Fruit fly (Drosophila melanogaster) whole organism, embryonic: ENCODE measurements around the gene Usp5.

Experiments
- Bgb ChIP-seq: fragments of 200-800 bp; sonication (Bioruptor generic); IDR thresholded peaks from 2 replicates; pipeline ENCODE4 v1.3.6; 2022; ENCODE audit warnings: missing biosample characterization, missing genetic modification characterization; ENCODE audit not compliant: partially characterized antibody
- CG10147 ChIP-seq: fragments of 200-800 bp; sonication (Bioruptor generic); optimal IDR thresholded peaks from 2 replicates; lab custom pipeline; 2019; ENCODE audit warnings: missing biosample characterization, mild to moderate bottlenecking, missing genetic modification characterization, moderate library complexity
- CG10274 ChIP-seq: fragments of 200-800 bp; sonication (Bioruptor generic); optimal IDR thresholded peaks from 3 replicates; lab custom pipeline; 2017; ENCODE audit warnings: missing biosample characterization, mild to moderate bottlenecking, missing genetic modification characterization
- CG10321 ChIP-seq: fragments of 200-800 bp; sonication (Bioruptor generic); IDR thresholded peaks from 2 replicates; pipeline ENCODE4 v1.3.6; 2022; ENCODE audit warnings: missing biosample characterization, missing genetic modification characterization
- CG10366 ChIP-seq: fragments of 200-800 bp; sonication (Bioruptor generic); IDR thresholded peaks from 2 replicates; pipeline ENCODE4 v1.3.6; 2022; ENCODE audit warnings: missing biosample characterization, missing genetic modification characterization
- CG12219 ChIP-seq: fragments of 200-800 bp; sonication (Bioruptor generic); optimal IDR thresholded peaks from 3 replicates; lab custom pipeline; 2018; ENCODE audit warnings: missing biosample characterization, mild to moderate bottlenecking, missing genetic modification characterization
- CG14710 ChIP-seq: fragments of 200-800 bp; sonication (Bioruptor generic); optimal IDR thresholded peaks from 3 replicates; lab custom pipeline; 2019; ENCODE audit warnings: missing biosample characterization, mild to moderate bottlenecking, missing genetic modification characterization, moderate library complexity
- CG15011 ChIP-seq: fragments of 200-800 bp; sonication (Bioruptor generic); optimal IDR thresholded peaks from 3 replicates; lab custom pipeline; 2018; ENCODE audit warnings: missing biosample characterization, mild to moderate bottlenecking, missing genetic modification characterization
- CG1603 ChIP-seq: fragments of 200-800 bp; sonication (Bioruptor generic); optimal IDR thresholded peaks from 2 replicates; lab custom pipeline; 2019; ENCODE audit warnings: missing biosample characterization, mild to moderate bottlenecking, missing genetic modification characterization, moderate library complexity
- CG17612 ChIP-seq: fragments of 200-800 bp; sonication (Bioruptor generic); IDR thresholded peaks from 2 replicates; pipeline ENCODE4 v1.3.6; 2022; ENCODE audit warnings: missing biosample characterization, missing genetic modification characterization
- CG31224 ChIP-seq: fragments of 200-800 bp; sonication (Bioruptor generic); IDR thresholded peaks from 2 replicates; pipeline ENCODE4 v1.3.6; 2022; ENCODE audit warnings: missing biosample characterization, missing genetic modification characterization
- CG3281 ChIP-seq: fragments of 200-800 bp; sonication (Bioruptor generic); optimal IDR thresholded peaks from 3 replicates; lab custom pipeline; 2017; ENCODE audit warnings: missing biosample characterization, mild to moderate bottlenecking, missing genetic modification characterization
- CG3726 ChIP-seq: fragments of 200-800 bp; sonication (Bioruptor generic); IDR thresholded peaks from 3 replicates; pipeline ENCODE4, ENCODE4 v1.3.6; 2022; ENCODE audit warnings: missing biosample characterization, missing genetic modification characterization
- CG42726 ChIP-seq: fragments of 200-800 bp; sonication (Bioruptor generic); IDR thresholded peaks from 2 replicates; pipeline ENCODE4 v1.3.6; 2022; ENCODE audit warnings: missing biosample characterization, missing genetic modification characterization; ENCODE audit not compliant: partially characterized antibody
- CG4360 ChIP-seq: fragments of 200-800 bp; sonication (Bioruptor generic); IDR thresholded peaks from 2 replicates; pipeline ENCODE4 v1.3.6; 2022; ENCODE audit warnings: missing biosample characterization, missing genetic modification characterization
- CG6765 ChIP-seq: fragments of 200-800 bp; sonication (Bioruptor generic); optimal IDR thresholded peaks from 3 replicates; lab custom pipeline; 2017; ENCODE audit warnings: missing biosample characterization, mild to moderate bottlenecking, missing genetic modification characterization
- CG6791 ChIP-seq: fragments of 200-800 bp; sonication (Bioruptor generic); IDR thresholded peaks from 3 replicates; pipeline ENCODE4 v1.3.6; 2022; ENCODE audit warnings: missing biosample characterization, missing genetic modification characterization; ENCODE audit not compliant: partially characterized antibody
- CG7357 ChIP-seq: fragments of 200-800 bp; sonication (Bioruptor generic); IDR thresholded peaks from 3 replicates; pipeline ENCODE4 v1.3.6; 2022; ENCODE audit warnings: missing biosample characterization, missing genetic modification characterization
- CG8944 ChIP-seq: fragments of 200-800 bp; sonication (Bioruptor generic); optimal IDR thresholded peaks from 3 replicates; lab custom pipeline; 2016; ENCODE audit warnings: missing biosample characterization, missing genetic modification characterization
- Dad ChIP-seq: fragments of 200-800 bp; sonication (Bioruptor generic); optimal IDR thresholded peaks from 3 replicates; lab custom pipeline; 2016; ENCODE audit warnings: missing biosample characterization, missing genetic modification characterization
- Dp ChIP-seq: fragments of 200-800 bp; sonication (Bioruptor generic); optimal IDR thresholded peaks from 2 replicates; lab custom pipeline; 2018; ENCODE audit warnings: missing biosample characterization, mild to moderate bottlenecking, missing genetic modification characterization, moderate library complexity
- Gug ChIP-seq: fragments of 200-800 bp; sonication (Bioruptor generic); IDR thresholded peaks from 4 replicates; pipeline ENCODE4 v1.3.6; 2022; ENCODE audit warnings: missing biosample characterization, missing genetic modification characterization
- Hey ChIP-seq: fragments of 200-800 bp; sonication (Bioruptor generic); optimal IDR thresholded peaks from 3 replicates; lab custom pipeline; 2018; ENCODE audit warnings: missing biosample characterization, mild to moderate bottlenecking, missing genetic modification characterization
- Kr ChIP-seq: fragments of 200-800 bp; sonication (Bioruptor generic); optimal IDR thresholded peaks from 2 replicates; lab custom pipeline; 2017; ENCODE audit warnings: missing biosample characterization, mild to moderate bottlenecking, missing genetic modification characterization
- MTF-1 ChIP-seq: fragments of 200-800 bp; sonication (Bioruptor generic); optimal IDR thresholded peaks from 2 replicates; lab custom pipeline; 2018; ENCODE audit warnings: missing biosample characterization, mild to moderate bottlenecking, missing genetic modification characterization, borderline replicate concordance
- Myb ChIP-seq: fragments of 200-800 bp; sonication (Bioruptor generic); optimal IDR thresholded peaks from 2 replicates; lab custom pipeline; 2016; ENCODE audit warnings: missing biosample characterization, missing genetic modification characterization
- Sry-β ChIP-seq: fragments of 200-800 bp; sonication (Bioruptor generic); optimal IDR thresholded peaks from 2 replicates; lab custom pipeline; 2018; ENCODE audit warnings: missing biosample characterization, mild to moderate bottlenecking, missing genetic modification characterization, moderate library complexity
- Sry-δ ChIP-seq: fragments of 200-800 bp; sonication (Bioruptor generic); optimal IDR thresholded peaks from 2 replicates; lab custom pipeline; 2016; ENCODE audit warnings: missing biosample characterization, missing genetic modification characterization
- al ChIP-seq: fragments of 200-800 bp; sonication (Bioruptor generic); IDR thresholded peaks from 2 replicates; pipeline ENCODE4 v1.3.6; 2022; ENCODE audit warnings: missing biosample characterization, missing genetic modification characterization
- ato ChIP-seq: fragments of 200-800 bp; sonication (Bioruptor generic); IDR thresholded peaks from 2 replicates; pipeline ENCODE4 v1.3.6; 2022; ENCODE audit warnings: missing biosample characterization, missing genetic modification characterization; ENCODE audit not compliant: partially characterized antibody
- bcd ChIP-seq: fragments of 200-800 bp; sonication (Bioruptor generic); optimal IDR thresholded peaks from 2 replicates; lab custom pipeline; 2017; ENCODE audit warnings: missing biosample characterization, mild to moderate bottlenecking, missing genetic modification characterization
- dmrt99B ChIP-seq: fragments of 200-800 bp; sonication (Bioruptor generic); optimal IDR thresholded peaks from 2 replicates; lab custom pipeline; 2018; ENCODE audit warnings: missing biosample characterization, mild to moderate bottlenecking, missing genetic modification characterization, moderate library complexity
- gce ChIP-seq: fragments of 200-800 bp; sonication (Bioruptor generic); IDR thresholded peaks from 3 replicates; pipeline ENCODE4 v1.3.6; 2022; ENCODE audit warnings: missing biosample characterization, missing genetic modification characterization
- gsb-n ChIP-seq: fragments of 200-800 bp; sonication (Bioruptor generic); optimal IDR thresholded peaks from 3 replicates; lab custom pipeline; 2018; ENCODE audit warnings: missing biosample characterization, mild to moderate bottlenecking, missing genetic modification characterization
- ham ChIP-seq: fragments of 200-800 bp; sonication (Bioruptor generic); IDR thresholded peaks from 2 replicates; pipeline ENCODE4 v1.3.6; 2022; ENCODE audit warnings: missing biosample characterization, missing genetic modification characterization
- hb ChIP-seq: fragments of 200-800 bp; sonication (Bioruptor generic); IDR thresholded peaks from 3 replicates; pipeline ENCODE4 v1.3.6; 2022; ENCODE audit warnings: missing biosample characterization, missing genetic modification characterization; ENCODE audit not compliant: partially characterized antibody
- hkb ChIP-seq, 2 experiments: fragments of 200-800 bp in 1 of 2; fragments of >200 bp in 1 of 2; sonication (Bioruptor generic) in 1 of 2; IDR thresholded peaks in 1 of 2; optimal IDR thresholded peaks in 1 of 2; 2 replicates each; pipeline versions ENCODE4 v1.3.6 to Lab custom; 2017 to 2022; ENCODE audit warnings: missing biosample characterization in 1 of 2, missing genetic modification characterization in 1 of 2
- ind ChIP-seq: fragments of 200-800 bp; sonication (Bioruptor generic); optimal IDR thresholded peaks from 3 replicates; lab custom pipeline; 2016; ENCODE audit warnings: missing biosample characterization, missing genetic modification characterization
- insv ChIP-seq, 2 experiments: fragments of 200-800 bp; sonication (Bioruptor generic); optimal IDR thresholded peaks; 3 replicates each; lab custom pipeline; 2016 to 2018; ENCODE audit warnings: missing biosample characterization in 2 of 2, missing genetic modification characterization in 2 of 2
- inv ChIP-seq: fragments of 200-800 bp; sonication (Bioruptor generic); IDR thresholded peaks from 2 replicates; pipeline ENCODE4 v1.3.6; 2022; ENCODE audit warnings: missing biosample characterization, missing genetic modification characterization; ENCODE audit not compliant: partially characterized antibody
- kah ChIP-seq: fragments of 200-800 bp; sonication (Bioruptor generic); optimal IDR thresholded peaks from 2 replicates; lab custom pipeline; 2018; ENCODE audit warnings: missing biosample characterization, mild to moderate bottlenecking, missing genetic modification characterization
- klu ChIP-seq: fragments of 200-800 bp; sonication (Bioruptor generic); IDR thresholded peaks from 2 replicates; pipeline ENCODE4 v1.3.6; 2022; ENCODE audit warnings: missing biosample characterization, missing genetic modification characterization
- nerfin-2 ChIP-seq: fragments of 200-800 bp; sonication (Bioruptor generic); IDR thresholded peaks from 2 replicates; pipeline ENCODE4 v1.3.6; 2022; ENCODE audit warnings: missing biosample characterization, missing genetic modification characterization; ENCODE audit not compliant: partially characterized antibody
- odd ChIP-seq: fragments of 200-800 bp; sonication (Bioruptor generic); optimal IDR thresholded peaks from 2 replicates; lab custom pipeline; 2017; ENCODE audit warnings: missing biosample characterization, mild to moderate bottlenecking, missing genetic modification characterization
- phol ChIP-seq: fragments of 200-800 bp; sonication (Bioruptor generic); optimal IDR thresholded peaks from 3 replicates; lab custom pipeline; 2018; ENCODE audit warnings: missing biosample characterization, mild to moderate bottlenecking, missing genetic modification characterization, moderate library complexity
- pzg ChIP-seq: fragments of 200-800 bp; sonication (Bioruptor generic); optimal IDR thresholded peaks from 3 replicates; lab custom pipeline; 2018; ENCODE audit warnings: missing biosample characterization, mild to moderate bottlenecking, missing genetic modification characterization, moderate library complexity
- sna ChIP-seq: fragments of 200-800 bp; sonication (Bioruptor generic); IDR thresholded peaks from 2 replicates; pipeline ENCODE4 v1.3.6; 2022; ENCODE audit warnings: missing biosample characterization, missing genetic modification characterization; ENCODE audit not compliant: partially characterized antibody
- ttk ChIP-seq: fragments of 200-800 bp; sonication (Bioruptor generic); IDR thresholded peaks from 2 replicates; pipeline ENCODE4 v2.1.2; 2022; ENCODE audit warnings: missing biosample characterization, missing genetic modification characterization
- wdn ChIP-seq: fragments of 200-800 bp; sonication (Bioruptor generic); IDR thresholded peaks from 2 replicates; pipeline ENCODE4 v1.3.6; 2022; ENCODE audit warnings: missing biosample characterization, missing genetic modification characterization

The Usp5 gene

DNA sequence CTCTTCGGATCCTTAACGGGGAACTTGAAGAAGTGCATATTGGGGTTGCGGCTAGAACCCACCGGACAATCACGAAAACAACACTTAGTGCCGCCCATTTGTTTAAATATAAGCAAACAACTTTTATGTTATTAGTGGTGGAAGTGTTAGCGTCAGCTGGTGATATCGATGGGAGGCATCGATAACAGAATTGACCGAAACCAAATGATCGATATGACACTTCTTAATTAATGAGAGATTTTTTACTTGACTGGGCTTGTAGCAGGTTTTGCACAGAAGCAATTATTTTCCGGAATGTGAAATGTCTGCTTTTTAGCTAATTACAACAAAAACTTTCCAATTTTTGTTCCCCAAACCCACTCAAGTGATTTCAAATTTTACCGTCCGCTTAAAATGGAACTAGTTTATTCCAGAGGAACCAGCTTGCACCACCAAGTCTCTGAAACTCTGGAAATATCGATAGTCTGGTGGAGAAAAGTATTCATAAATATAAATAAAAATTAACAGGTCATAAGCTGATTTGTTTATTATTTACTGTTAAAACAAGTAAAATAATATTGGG lies 44.3 kb upstream of the Usp5 start, which contains the start of gene CG14965:
Gene CG14965, minus strand, starts transcription at position 159 of the 562 bp plus-strand sequence.
- TF ChIP-seq Kr (no peak), CG14710 (tag; lab: Kevin White, UChicago) (no peak), pzg (GFP tag; lab: Kevin White, UChicago) (peak; percentile 64), CG10366 (GFP tag; lab: Robert Waterston, UW) (no peak), insv (GFP tag; optimal IDR thresholded peaks at IDR 0.05; lab: Kevin White, UChicago) (no peak), Gug (GFP tag; lab: Robert Waterston, UW) (no peak), phol (tag; lab: Kevin White, UChicago) (no peak), klu (GFP tag; lab: Robert Waterston, UW) (no peak), inv (GFP tag; lab: Robert Waterston, UW) (peak; percentile 86), ind (GFP tag; lab: Kevin White, UChicago) (no peak), CG1603 (tag; lab: Kevin White, UChicago) (no peak), CG15011 (GFP tag; lab: Kevin White, UChicago) (no peak), CG42726 (GFP tag; lab: Robert Waterston, UW) (peak; percentile 27; the same call in 1 of the 2 replicates), CG4360 (GFP tag; lab: Robert Waterston, UW) (no peak), CG3281 (GFP tag; lab: Kevin White, UChicago) (no peak), CG8944 (GFP tag; lab: Kevin White, UChicago) (no peak), CG31224 (GFP tag; lab: Robert Waterston, UW) (no peak), odd (GFP tag; lab: Kevin White, UChicago) (no peak), CG6791 (peak; percentile 86), CG6765 (GFP tag; lab: Kevin White, UChicago) (no peak), hb (GFP tag; lab: Robert Waterston, UW) (peak; percentile 87), Bgb (GFP tag; lab: Robert Waterston, UW) (peak; percentile 89), hkb (optimal IDR thresholded peaks at IDR 0.05; lab: Kevin White, UChicago) (peak; percentile 34), hkb (GFP tag; IDR thresholded peaks at IDR 0.05; lab: Robert Waterston, UW) (no peak), sna (peak; percentile 95), Hey (tag; lab: Kevin White, UChicago) (no peak), Myb (GFP tag; lab: Kevin White, UChicago) (peak; percentile 94), CG10147 (GFP tag; lab: Kevin White, UChicago) (no peak), nerfin-2 (peak; percentile 90), CG10274 (GFP tag; lab: Kevin White, UChicago) (no peak), Dad (GFP tag; lab: Kevin White, UChicago) (no peak), gsb-n (tag; lab: Kevin White, UChicago) (no peak), bcd (GFP tag; lab: Kevin White, UChicago) (no peak), Sry-δ (GFP tag; lab: Kevin White, UChicago) (peak; percentile 95), MTF-1 (GFP tag; lab: Kevin White, UChicago) (no peak), ham (no peak), CG3726 (GFP tag; lab: Robert Waterston, UW) (no peak), gce (GFP tag; lab: Robert Waterston, UW) (no peak), CG10321 (no peak), Sry-β (no peak), wdn (GFP tag; lab: Robert Waterston, UW) (no peak), CG17612 (no peak), dmrt99B (tag; lab: Kevin White, UChicago) (no peak), ato (peak; percentile 75), ttk (GFP tag; lab: Robert Waterston, UW) (no peak), CG7357 (GFP tag; lab: Robert Waterston, UW) (no peak), CG12219 (no peak), kah (GFP tag; lab: Kevin White, UChicago) (no peak), al (GFP tag; lab: Robert Waterston, UW) (no peak), Dp (GFP tag; lab: Kevin White, UChicago) (peak; percentile 81)
